Worm (Caenorhabditis elegans) whole organism, L1 larva: Measurements from ENCODE around the gene C16D9.4.

ENCODE experiments used
- C04F5.9 ChIP-seq: sonication (generic microtip); optimal IDR thresholded peaks from 2 replicates; lab custom pipeline; 2016; ENCODE audit warnings: missing genetic modification characterization, missing compliant biosample characterization
- aha-1 ChIP-seq: fragments of 150-350 bp; optimal IDR thresholded peaks from 2 replicates; lab custom pipeline; 2014; ENCODE audit warnings: missing biosample characterization, missing genetic modification characterization
- alr-1 ChIP-seq: fragments of 200-800 bp; sonication (Bioruptor generic); optimal IDR thresholded peaks from 2 replicates; lab custom pipeline; 2018; ENCODE audit warnings: borderline replicate concordance, mild to moderate bottlenecking, missing genetic modification characterization, missing compliant biosample characterization
- ama-1 ChIP-seq: fragments of 150-350 bp; optimal IDR thresholded peaks from 2 replicates; lab custom pipeline; 2014
- ceh-8 ChIP-seq: fragments of 200-800 bp; sonication (Bioruptor generic); optimal IDR thresholded peaks from 2 replicates; lab custom pipeline; 2018; ENCODE audit warnings: mild to moderate bottlenecking, missing genetic modification characterization, moderate library complexity, missing compliant biosample characterization
- ceh-82 ChIP-seq, 3 experiments: fragments of 150-350 bp in 1 of 3; sonication (generic microtip) in 2 of 3; optimal IDR thresholded peaks; 2 replicates each; lab custom pipeline; 2014 to 2017; ENCODE audit warnings: missing biosample characterization in 3 of 3, missing genetic modification characterization in 3 of 3
- dpl-1 ChIP-seq, 3 experiments: fragments of 150-350 bp in 2 of 3; sonication (generic microtip) in 1 of 3; optimal IDR thresholded peaks; 2 replicates each; lab custom pipeline; 2014 to 2017; ENCODE audit warnings: missing biosample characterization in 3 of 3, missing genetic modification characterization in 3 of 3, missing genetic modification reagents in 3 of 3
- efl-1 ChIP-seq, 4 experiments: fragments of 150-350 bp; optimal IDR thresholded peaks in 3 of 4; peaks in 1 of 4; 1 replicate in 1 of 4; 2 replicates in 3 of 4; lab custom pipeline; 2014; ENCODE audit warnings: missing biosample characterization in 2 of 4, missing genetic modification characterization in 2 of 4, missing genetic modification reagents in 2 of 4
- egl-13 ChIP-seq: sonication (generic microtip); optimal IDR thresholded peaks from 2 replicates; lab custom pipeline; 2016; ENCODE audit warnings: missing genotype, missing genetic modification reagents, missing genetic modification characterization, missing compliant biosample characterization
- egl-27 ChIP-seq, 2 experiments: fragments of 150-350 bp in 1 of 2; sonication (generic microtip); optimal IDR thresholded peaks; 3 replicates each; lab custom pipeline; 2017 to 2018; ENCODE audit warnings: missing biosample characterization in 2 of 2, missing genetic modification characterization in 2 of 2, missing genetic modification reagents in 2 of 2
- elt-3 ChIP-seq, 6 experiments: fragments of 150-350 bp in 1 of 6; sonication (generic microtip); optimal IDR thresholded peaks; 2 replicates each; lab custom pipeline; 2017 to 2018; ENCODE audit warnings: missing biosample characterization in 6 of 6, missing genetic modification characterization in 6 of 6, inconsistent platforms in 1 of 6
- ets-5 ChIP-seq: fragments of 200-800 bp; sonication (Bioruptor generic); IDR thresholded peaks from 2 replicates; pipeline ENCODE4 v1.3.6; 2022; ENCODE audit warnings: missing genetic modification characterization, missing compliant biosample characterization
- fkh-10 ChIP-seq: sonication (generic microtip); optimal IDR thresholded peaks from 2 replicates; lab custom pipeline; 2017; ENCODE audit warnings: missing biosample characterization, missing genetic modification reagents, missing genetic modification characterization
- fkh-8 ChIP-seq: sonication (generic microtip); optimal IDR thresholded peaks from 2 replicates; lab custom pipeline; 2016; ENCODE audit warnings: mild to moderate bottlenecking, missing genetic modification characterization, missing compliant biosample characterization
- fos-1 ChIP-seq: fragments of 150-350 bp; optimal IDR thresholded peaks from 2 replicates; lab custom pipeline; 2014; ENCODE audit warnings: missing biosample characterization, missing genetic modification characterization
- irx-1 ChIP-seq: sonication (generic microtip); optimal IDR thresholded peaks from 2 replicates; lab custom pipeline; 2016; ENCODE audit warnings: missing genetic modification characterization, missing compliant biosample characterization
- jun-1 ChIP-seq: fragments of 150-350 bp; optimal IDR thresholded peaks from 2 replicates; lab custom pipeline; 2014; ENCODE audit warnings: missing biosample characterization, missing genetic modification reagents, missing genetic modification characterization
- lin-13 ChIP-seq: fragments of 150-350 bp; optimal IDR thresholded peaks from 2 replicates; lab custom pipeline; 2014; ENCODE audit warnings: missing biosample characterization, missing genetic modification reagents, missing genetic modification characterization
- lin-14 ChIP-seq: fragments of 200-800 bp; sonication (Bioruptor generic); optimal IDR thresholded peaks from 2 replicates; lab custom pipeline; 2018; ENCODE audit warnings: mild to moderate bottlenecking, missing genetic modification characterization, moderate library complexity, missing compliant biosample characterization
- lin-35 ChIP-seq, 2 experiments: fragments of 150-350 bp; optimal IDR thresholded peaks; 2 replicates each; lab custom pipeline; 2014; ENCODE audit warnings: missing biosample characterization in 2 of 2, missing genetic modification characterization in 2 of 2, missing genetic modification reagents in 2 of 2
- lin-39 ChIP-seq: fragments of 150-350 bp; optimal IDR thresholded peaks from 2 replicates; lab custom pipeline; 2014; ENCODE audit warnings: missing biosample characterization, missing genetic modification reagents, missing genetic modification characterization
- lir-3 ChIP-seq: sonication (generic microtip); optimal IDR thresholded peaks from 2 replicates; lab custom pipeline; 2016; ENCODE audit warnings: mild to moderate bottlenecking, missing genetic modification characterization, moderate library complexity, missing compliant biosample characterization; ENCODE audit not compliant: poor library complexity
- lsy-2 ChIP-seq, 2 experiments: fragments of 150-350 bp; optimal IDR thresholded peaks; 2 replicates each; lab custom pipeline; 2014; ENCODE audit warnings: missing biosample characterization in 2 of 2, missing genetic modification characterization in 2 of 2
- mab-9 ChIP-seq: fragments of 200-800 bp; sonication (Bioruptor generic); IDR thresholded peaks from 2 replicates; pipeline ENCODE4 v1.3.6; 2022; ENCODE audit warnings: missing genetic modification reagents, missing genetic modification characterization, missing compliant biosample characterization
- mef-2 ChIP-seq: fragments of 150-350 bp; optimal IDR thresholded peaks from 2 replicates; lab custom pipeline; 2014; ENCODE audit warnings: missing biosample characterization, missing genetic modification characterization
- nhr-19 ChIP-seq: fragments of 200-800 bp; sonication (Bioruptor generic); conservative IDR thresholded peaks from 2 replicates; pipeline ENCODE4 v1.3.6; 2022; ENCODE audit warnings: missing genetic modification characterization, missing compliant biosample characterization
- nhr-237 ChIP-seq: fragments of 150-350 bp; optimal IDR thresholded peaks from 2 replicates; lab custom pipeline; 2014; ENCODE audit warnings: missing biosample characterization, missing genetic modification characterization
- nhr-28 ChIP-seq: fragments of 150-350 bp; optimal IDR thresholded peaks from 2 replicates; lab custom pipeline; 2014; ENCODE audit warnings: missing biosample characterization, missing genetic modification characterization
- nhr-71 ChIP-seq: sonication (generic microtip); optimal IDR thresholded peaks from 2 replicates; lab custom pipeline; 2016; ENCODE audit warnings: mild to moderate bottlenecking, missing genetic modification characterization, moderate library complexity, missing compliant biosample characterization
- nhr-77 ChIP-seq: fragments of 150-350 bp; optimal IDR thresholded peaks from 2 replicates; lab custom pipeline; 2014; ENCODE audit warnings: missing biosample characterization, missing genetic modification characterization
- nhr-84 ChIP-seq: sonication (generic microtip); optimal IDR thresholded peaks from 2 replicates; lab custom pipeline; 2017; ENCODE audit warnings: missing biosample characterization, missing genetic modification characterization
- nhr-85 ChIP-seq: sonication (generic microtip); peaks from one replicate; lab custom pipeline; 2016; ENCODE audit warnings: missing genetic modification characterization, inconsistent platforms, missing compliant biosample characterization
- pax-3 ChIP-seq: fragments of 200-800 bp; sonication (Bioruptor generic); optimal IDR thresholded peaks from 2 replicates; lab custom pipeline; 2018; ENCODE audit warnings: mild to moderate bottlenecking, missing genetic modification characterization, moderate library complexity, missing compliant biosample characterization
- pqm-1 ChIP-seq: sonication (generic microtip); optimal IDR thresholded peaks from 3 replicates; lab custom pipeline; 2017; ENCODE audit warnings: missing biosample characterization, missing genetic modification characterization
- rnt-1 ChIP-seq: sonication (generic microtip); optimal IDR thresholded peaks from 2 replicates; lab custom pipeline; 2016; ENCODE audit warnings: mild to moderate bottlenecking, missing genetic modification characterization, moderate library complexity, missing compliant biosample characterization
- skn-1 ChIP-seq: fragments of 150-350 bp; optimal IDR thresholded peaks from 2 replicates; lab custom pipeline; 2014; ENCODE audit warnings: missing biosample characterization, missing genetic modification characterization
- snpc-4 ChIP-seq: fragments of 150-350 bp; optimal IDR thresholded peaks from 2 replicates; lab custom pipeline; 2014; ENCODE audit warnings: missing biosample characterization, missing genetic modification characterization
- snu-23 ChIP-seq: sonication (generic microtip); optimal IDR thresholded peaks from 2 replicates; lab custom pipeline; 2016; ENCODE audit warnings: missing genetic modification characterization, missing compliant biosample characterization
- sox-4 ChIP-seq: sonication (generic microtip); optimal IDR thresholded peaks from 2 replicates; lab custom pipeline; 2016; ENCODE audit warnings: missing genetic modification characterization, missing compliant biosample characterization
- sptf-1 ChIP-seq: fragments of 150-350 bp; optimal IDR thresholded peaks from 2 replicates; lab custom pipeline; 2014; ENCODE audit warnings: missing biosample characterization, missing genetic modification characterization
- tlp-1 ChIP-seq: fragments of 150-350 bp; optimal IDR thresholded peaks from 2 replicates; lab custom pipeline; 2014; ENCODE audit warnings: missing biosample characterization, missing genetic modification characterization
- unc-130 ChIP-seq: fragments of 150-350 bp; optimal IDR thresholded peaks from 2 replicates; lab custom pipeline; 2017; ENCODE audit warnings: missing biosample characterization, missing genetic modification characterization, inconsistent platforms
- unc-30 ChIP-seq: sonication (generic microtip); optimal IDR thresholded peaks from 2 replicates; lab custom pipeline; 2017; ENCODE audit warnings: missing biosample characterization, missing genetic modification characterization
- unc-62 ChIP-seq: fragments of 150-350 bp; optimal IDR thresholded peaks from 2 replicates; lab custom pipeline; 2014; ENCODE audit warnings: missing biosample characterization, missing genetic modification reagents, missing genetic modification characterization
- unc-86 ChIP-seq: sonication (generic microtip); optimal IDR thresholded peaks from 2 replicates; lab custom pipeline; 2016; ENCODE audit warnings: missing genetic modification characterization, missing compliant biosample characterization
- vab-15 ChIP-seq: sonication (generic microtip); optimal IDR thresholded peaks from 2 replicates; lab custom pipeline; 2017; ENCODE audit warnings: missing genotype, mild to moderate bottlenecking, missing genetic modification characterization, missing compliant biosample characterization
- xbp-1 ChIP-seq: sonication (generic microtip); optimal IDR thresholded peaks from 2 replicates; lab custom pipeline; 2016; ENCODE audit warnings: missing genetic modification characterization, missing compliant biosample characterization
- ztf-11 ChIP-seq, 2 experiments: sonication (generic microtip); optimal IDR thresholded peaks; 2 replicates each; lab custom pipeline; 2016 to 2017; ENCODE audit warnings: missing genetic modification characterization in 2 of 2, missing biosample characterization in 1 of 2, missing compliant biosample characterization in 1 of 2

C16D9.4 gene

DNA sequence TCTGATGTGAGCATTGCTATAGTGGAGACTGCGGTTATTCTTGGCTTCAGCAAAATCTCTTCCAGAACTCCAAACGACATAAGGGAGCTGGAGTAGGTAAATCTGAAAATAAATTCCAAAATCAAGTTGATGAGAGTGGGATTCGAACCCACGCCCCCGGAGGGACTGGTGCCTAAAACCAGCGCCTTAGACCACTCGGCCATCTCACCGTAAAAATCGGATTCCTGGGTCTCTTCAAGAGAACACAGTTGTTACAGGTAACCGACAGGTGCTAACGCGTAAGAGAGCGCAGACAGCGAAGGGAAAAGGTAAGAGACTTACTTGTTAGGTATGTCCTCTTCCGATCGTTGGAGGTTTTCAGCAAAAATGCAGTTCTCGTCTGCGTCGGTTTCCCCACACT lies 7.4 kb downstream of the C16D9.4 start (continued):
- TF ChIP-seq pax-3 (tag; lab: Kevin White, UChicago), result no peak

DNA sequence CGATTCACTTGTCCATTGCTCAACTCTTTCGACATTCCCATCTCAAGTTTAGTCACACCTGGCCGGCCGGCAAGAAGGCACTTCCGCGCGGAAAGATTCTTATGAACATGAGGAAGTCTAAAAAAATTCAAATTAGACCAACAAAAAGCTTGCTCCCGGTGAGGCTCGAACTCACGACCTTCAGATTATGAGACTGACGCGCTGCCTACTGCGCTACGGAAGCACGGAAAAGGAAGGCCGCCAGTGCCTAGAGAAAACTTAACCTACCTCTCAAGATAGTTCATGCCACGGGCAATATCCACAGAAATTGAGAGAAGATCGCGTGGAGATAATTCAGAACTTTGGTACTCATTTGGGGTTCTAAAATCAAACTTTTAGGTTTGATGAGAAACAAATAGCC lies 12.6 kb downstream of the C16D9.4 start:
- TF ChIP-seq unc-86, result no peak
- TF ChIP-seq lsy-2 (tag; optimal IDR thresholded peaks at IDR 0.05; lab: Kevin White, UChicago), result peak in 1 of 2 experiments; percentile 11
- TF ChIP-seq rnt-1, result peak; percentile 33
- no peak for TF ChIP-seq egl-27 (tag; optimal IDR thresholded peaks at IDR 0.05; lab: Kevin White, UChicago)
- peak in 1 of 3 experiments; percentile 9 for TF ChIP-seq dpl-1 (GFP tag; optimal IDR thresholded peaks at IDR 0.05; lab: Kevin White, UChicago)
- TF ChIP-seq fkh-8 (tag; lab: Kevin White, UChicago), result no peak
- TF ChIP-seq C04F5.9 (tag; lab: Kevin White, UChicago), result no peak
- peak; percentile 18 for TF ChIP-seq nhr-71 (tag; lab: Kevin White, UChicago)
- TF ChIP-seq snu-23 (GFP tag; lab: Kevin White, UChicago), result peak; percentile 24
- TF ChIP-seq nhr-237 (tag; lab: Kevin White, UChicago), result no peak
- peak in 1 of 2 experiments; percentile 24 for TF ChIP-seq efl-1 (optimal IDR thresholded peaks at IDR 0.05; lab: Kevin White, UChicago)
- peak in 1 of 2 experiments; percentile 60 for TF ChIP-seq efl-1 (GFP tag; optimal IDR thresholded peaks at IDR 0.05 in 1 of 2; lab: Kevin White, UChicago)
- TF ChIP-seq nhr-19 (GFP tag; lab: Robert Waterston, UW), result peak; percentile 23
- no peak for TF ChIP-seq tlp-1 (tag; lab: Kevin White, UChicago)
- TF ChIP-seq irx-1 (tag; lab: Kevin White, UChicago), result no peak
- TF ChIP-seq ama-1 (lab: Kevin White, UChicago), result no peak
- no peak for TF ChIP-seq vab-15
- no peak for TF ChIP-seq lin-14 (GFP tag; lab: Kevin White, UChicago)
- peak; percentile 73 for TF ChIP-seq snpc-4 (tag; lab: Kevin White, UChicago)
- TF ChIP-seq lin-35 (GFP tag; optimal IDR thresholded peaks at IDR 0.05; lab: Kevin White, UChicago), result peak in 1 of 2 experiments; percentile 12
- no peak for TF ChIP-seq pqm-1 (tag; lab: Kevin White, UChicago)

ce11 chrV:8228712-8229119 lies 14.0 kb downstream of the C16D9.4 start:
- TF ChIP-seq snpc-4 (tag; lab: Kevin White, UChicago) (peak; percentile 99), nhr-77 (tag; lab: Kevin White, UChicago) (peak; percentile 84), ztf-11 (tag; optimal IDR thresholded peaks at IDR 0.05; lab: Kevin White, UChicago) (peak in 1 of 2 experiments; percentile 63), rnt-1 (peak; percentile 95), lir-3 (peak; percentile 58), xbp-1 (tag; lab: Kevin White, UChicago) (peak; percentile 86), lin-13 (GFP tag; lab: Kevin White, UChicago) (peak; percentile 71), nhr-85 (tag; lab: Kevin White, UChicago) (peak; percentile 91), mef-2 (tag; lab: Kevin White, UChicago) (no peak), fos-1 (tag; lab: Kevin White, UChicago) (peak; percentile 52), lin-14 (GFP tag; lab: Kevin White, UChicago) (peak; percentile 89), fkh-10 (GFP tag; lab: Kevin White, UChicago) (no peak), nhr-19 (GFP tag; lab: Robert Waterston, UW) (peak; percentile 93), nhr-28 (tag; lab: Kevin White, UChicago) (no peak), egl-13 (peak; percentile 54), pax-3 (tag; lab: Kevin White, UChicago) (peak; percentile 53), aha-1 (no peak), alr-1 (no peak), lin-39 (tag; lab: Kevin White, UChicago) (peak; percentile 58), ceh-8 (GFP tag; lab: Kevin White, UChicago) (no peak), ceh-82 (tag; optimal IDR thresholded peaks at IDR 0.05; lab: Kevin White, UChicago) (peak; percentile 75 to 90 (median 85)), egl-27 (tag; optimal IDR thresholded peaks at IDR 0.05; lab: Kevin White, UChicago) (no peak), unc-62 (GFP tag; lab: Kevin White, UChicago) (no peak), lsy-2 (tag; optimal IDR thresholded peaks at IDR 0.05; lab: Kevin White, UChicago) (peak; percentile 58 to 78), sptf-1 (tag; lab: Kevin White, UChicago) (no peak), sox-4 (tag; lab: Kevin White, UChicago) (no peak), elt-3 (tag; optimal IDR thresholded peaks at IDR 0.05; lab: Kevin White, UChicago) (peak; percentile 8 to 46 (median 25)), unc-30 (tag; lab: Kevin White, UChicago) (no peak), C04F5.9 (tag; lab: Kevin White, UChicago) (peak; percentile 30), skn-1 (peak; percentile 39), unc-130 (tag; lab: Kevin White, UChicago) (peak; percentile 14), jun-1 (tag; lab: Kevin White, UChicago) (peak; percentile 73), mab-9 (GFP tag; lab: Robert Waterston, UW) (no peak), ets-5 (GFP tag; lab: Robert Waterston, UW) (no peak), nhr-84 (tag; lab: Kevin White, UChicago) (no peak)
